Worm (Caenorhabditis elegans): ENCODE data around the gene F40F8.4.

Gene F40F8.4

DNA sequence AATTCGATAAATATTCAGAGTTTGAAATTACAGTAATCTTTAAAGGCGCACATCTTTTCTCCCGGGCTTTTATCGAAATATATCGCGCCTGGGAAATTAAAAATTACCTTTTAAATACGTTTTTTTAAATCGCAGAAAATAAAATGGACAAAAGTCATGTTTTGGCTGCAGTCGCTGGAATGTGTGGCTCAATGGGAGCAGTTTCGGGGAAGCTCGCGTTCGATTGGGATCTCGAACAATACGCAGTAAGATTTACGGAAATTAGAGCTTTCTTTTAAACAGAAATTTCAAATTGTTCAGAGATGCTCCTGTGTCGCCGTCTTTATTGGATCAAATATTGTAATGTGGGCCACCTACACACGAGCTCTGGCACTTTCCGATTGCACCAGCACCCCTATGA, 10.5 kb downstream of the F40F8.4 start, which contains the start of gene F40F8.12:
TSS of gene F40F8.12 (plus strand) at position 301 of the 400 bp plus-strand sequence.
- peak; percentile 45 for TF ChIP-seq madf-8 (GFP tag; conservative IDR thresholded peaks at IDR 0.05)
- no peak for TF ChIP-seq let-526 (GFP tag; IDR thresholded peaks at IDR 0.05)
- TF ChIP-seq madf-6 (GFP tag; IDR thresholded peaks at IDR 0.05): peak; percentile 42; the same call in 1 of the 2 replicates
- TF ChIP-seq lsl-1 (GFP tag; optimal IDR thresholded peaks at IDR 0.05): peak; percentile 54

DNA sequence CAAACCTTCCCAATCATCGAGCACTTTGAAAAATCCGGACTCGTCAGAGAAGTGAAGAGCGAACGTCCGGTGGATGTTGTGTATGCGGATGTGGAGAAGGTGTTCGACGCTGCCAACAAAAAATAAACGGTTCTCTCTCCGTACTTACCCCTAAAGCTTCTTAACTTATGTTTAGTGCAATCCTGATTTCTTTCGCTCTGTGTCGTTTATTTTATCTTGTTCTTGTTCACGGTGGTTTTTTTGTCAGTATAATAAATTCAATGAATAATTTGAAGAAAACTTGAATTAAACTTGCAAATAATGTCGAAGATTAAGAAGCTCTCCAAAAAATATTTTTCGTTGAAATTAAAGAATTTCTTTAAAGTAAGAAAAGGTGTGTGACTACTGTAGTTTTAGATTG, 11.1 kb downstream of the F40F8.4 start, which contains the start of gene F40F8.3:
TSS of gene F40F8.3 (plus strand) at position 301 of the 400 bp plus-strand sequence.
- no peak for TF ChIP-seq egl-18 (GFP tag; IDR thresholded peaks at IDR 0.05)
- no peak for TF ChIP-seq nhr-120 (GFP tag; IDR thresholded peaks at IDR 0.05)
- no peak for TF ChIP-seq snpc-3.4 (tag; optimal IDR thresholded peaks at IDR 0.05)
- TF ChIP-seq repo-1 (tag; optimal IDR thresholded peaks at IDR 0.05): no peak
- TF ChIP-seq ztf-22 (GFP tag; optimal IDR thresholded peaks at IDR 0.05): no peak
- TF ChIP-seq hlh-12 (tag; optimal IDR thresholded peaks at IDR 0.05): no peak
- no peak for TF ChIP-seq mxl-1 (tag; optimal IDR thresholded peaks at IDR 0.05)
- TF ChIP-seq snpc-4 (GFP tag; optimal IDR thresholded peaks at IDR 0.05): no peak
- TF ChIP-seq snpc-4 (tag; optimal IDR thresholded peaks at IDR 0.05): no peak
- no peak for TF ChIP-seq hsf-1 (GFP tag; IDR thresholded peaks at IDR 0.05)
- TF ChIP-seq nhr-90 (tag; optimal IDR thresholded peaks at IDR 0.05): no peak
- TF ChIP-seq nfya-1 (tag; optimal IDR thresholded peaks at IDR 0.05; ENCODE audit: borderline replicate concordance, insufficient read depth): no peak

ce11 chrII:11127364-11127763, 12.7 kb downstream of the F40F8.4 start, which contains the start of gene F40F8.1:
Gene F40F8.1 (plus strand): TSS chrII:11127664.
- TF ChIP-seq Y95B8A.8 (GFP tag; IDR thresholded peaks at IDR 0.05) (no peak), K11D2.4 (GFP tag; IDR thresholded peaks at IDR 0.05) (no peak), mel-28 (tag; optimal IDR thresholded peaks at IDR 0.05; ENCODE audit: borderline replicate concordance) (no peak), ceh-100 (GFP tag; IDR thresholded peaks at IDR 0.05) (no peak), snpc-3.4 (tag; optimal IDR thresholded peaks at IDR 0.05) (no peak), ztf-18 (tag; optimal IDR thresholded peaks at IDR 0.05) (no peak), hlh-12 (tag; optimal IDR thresholded peaks at IDR 0.05) (no peak), B0019.2 (GFP tag; conservative IDR thresholded peaks at IDR 0.05) (no peak), Y53F4B.3 (GFP tag; IDR thresholded peaks at IDR 0.05) (no peak), ZK185.1 (tag; optimal IDR thresholded peaks at IDR 0.05; ENCODE audit: poor library complexity, severe bottlenecking) (no peak), cebp-1 (GFP tag; IDR thresholded peaks at IDR 0.05) (no peak), cebp-1 (tag; optimal IDR thresholded peaks at IDR 0.05) (no peak), ztf-3 (GFP tag; optimal IDR thresholded peaks at IDR 0.05) (no peak), ccch-3 (GFP tag; optimal IDR thresholded peaks at IDR 0.05) (no peak), athp-1 (tag; optimal IDR thresholded peaks at IDR 0.05) (no peak), F39B2.1 (GFP tag; IDR thresholded peaks at IDR 0.05) (no peak), K12H6.12 (tag; optimal IDR thresholded peaks at IDR 0.05) (no peak), chd-7 (tag; optimal IDR thresholded peaks at IDR 0.05) (no peak), dpff-1 (tag; optimal IDR thresholded peaks at IDR 0.05) (no peak), sptf-2 (GFP tag; optimal IDR thresholded peaks at IDR 0.05) (no peak)

DNA sequence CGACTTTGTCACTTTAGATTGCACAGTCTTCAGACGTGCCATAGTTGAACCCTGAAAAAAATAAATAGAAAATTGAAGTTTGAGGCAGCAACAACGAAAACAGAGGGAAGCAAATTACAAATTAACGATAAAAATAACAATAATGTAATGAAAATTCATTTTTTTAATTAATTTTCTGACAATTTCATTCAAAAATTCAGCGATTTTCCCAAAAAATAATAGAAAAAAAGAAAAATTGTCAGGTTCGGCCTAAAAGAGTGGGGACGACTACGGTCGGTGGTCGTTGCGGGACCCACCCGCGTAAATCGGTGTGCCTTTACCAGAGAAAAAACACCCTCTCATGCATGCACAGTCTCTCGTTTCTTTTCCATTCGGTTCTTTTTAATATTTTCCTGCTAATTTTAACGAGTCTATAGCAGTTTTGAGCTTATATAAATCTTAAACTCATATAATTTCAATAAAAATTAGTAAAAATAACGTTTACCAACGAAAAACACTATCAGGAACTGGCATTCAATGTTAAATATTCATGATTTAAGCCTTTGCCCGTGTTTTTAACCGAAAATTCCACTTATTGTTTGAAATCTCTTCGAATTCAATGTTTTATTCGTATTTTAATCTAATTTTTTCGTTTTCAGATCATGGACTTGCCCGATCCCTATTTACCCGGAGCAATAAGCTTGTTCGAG, 13.6 kb downstream of the F40F8.4 start, which contains the start of the genes rps-9 and lsm-1:
TSS of gene rps-9 (minus strand) at position 51 of the 689 bp plus-strand sequence.
TSS of gene lsm-1 (plus strand) at position 639 of the 689 bp plus-strand sequence.
- TF ChIP-seq F57C9.4 (tag; optimal IDR thresholded peaks at IDR 0.05) (no peak), D2030.7 (GFP tag; IDR thresholded peaks at IDR 0.05) (peak; percentile 63), F33H1.4 (GFP tag; IDR thresholded peaks at IDR 0.05) (peak; percentile 94), zfh-2 (GFP tag; conservative IDR thresholded peaks at IDR 0.05) (no peak), snpc-4 (GFP tag; optimal IDR thresholded peaks at IDR 0.05) (no peak), snpc-4 (tag; optimal IDR thresholded peaks at IDR 0.05) (peak in 2 of 4 experiments; percentile 39 to 46), let-607 (tag; optimal IDR thresholded peaks at IDR 0.05) (no peak), attf-5 (GFP tag; optimal IDR thresholded peaks at IDR 0.05) (peak; percentile 42), tbp1 (GFP tag; optimal IDR thresholded peaks at IDR 0.05) (peak; percentile 36), xnd-1 (tag; optimal IDR thresholded peaks at IDR 0.05) (no peak), madf-8 (GFP tag; conservative IDR thresholded peaks at IDR 0.05) (0 out of 2 replicates have a peak, but pooled peaks have one; percentile 19), hmg-1.2 (GFP tag; IDR thresholded peaks at IDR 0.05) (peak; percentile 97), snpc-1.1 (tag; optimal IDR thresholded peaks at IDR 0.05; ENCODE audit: insufficient read depth) (peak; percentile 8)
